Worm (Caenorhabditis elegans) whole organism, mixed stage, embryonic: Measurements from ENCODE around the gene C06C3.7.

ENCODE experiments used
- M03D4.4 ChIP-seq: sonication (generic microtip); optimal IDR thresholded peaks from 2 replicates; lab custom pipeline; 2017; ENCODE audit warnings: mild to moderate bottlenecking, missing genetic modification characterization, missing compliant biosample characterization
- blmp-1 ChIP-seq: fragments of 150-350 bp; optimal IDR thresholded peaks from 2 replicates; lab custom pipeline; 2014; ENCODE audit warnings: missing biosample characterization, missing genetic modification characterization
- ceh-83 ChIP-seq: fragments of 200-800 bp; sonication (Bioruptor generic); optimal IDR thresholded peaks from 2 replicates; lab custom pipeline; 2018; ENCODE audit warnings: mild to moderate bottlenecking, missing genetic modification characterization, missing compliant biosample characterization
- ces-1 ChIP-seq: fragments of 150-350 bp; optimal IDR thresholded peaks from 2 replicates; lab custom pipeline; 2014; ENCODE audit warnings: missing biosample characterization, missing genetic modification reagents, missing genetic modification characterization
- elt-1 ChIP-seq: sonication (generic microtip); optimal IDR thresholded peaks from 2 replicates; lab custom pipeline; 2017; ENCODE audit warnings: missing genetic modification characterization, mild to moderate bottlenecking, missing compliant biosample characterization, antibody characterized with exemption, moderate library complexity, borderline replicate concordance; ENCODE audit not compliant: insufficient read depth
- lin-13 ChIP-seq: fragments of 150-350 bp; optimal IDR thresholded peaks from 2 replicates; lab custom pipeline; 2014; ENCODE audit warnings: missing biosample characterization, missing genetic modification characterization
- mab-5 ChIP-seq: fragments of 150-350 bp; optimal IDR thresholded peaks from 2 replicates; lab custom pipeline; 2014; ENCODE audit warnings: missing biosample characterization, missing genetic modification characterization
- mep-1 ChIP-seq: fragments of 150-350 bp; optimal IDR thresholded peaks from 2 replicates; lab custom pipeline; 2017; ENCODE audit warnings: missing biosample characterization, missing genetic modification reagents, missing genetic modification characterization, inconsistent platforms
- nhr-237 ChIP-seq: fragments of 150-350 bp; optimal IDR thresholded peaks from 2 replicates; lab custom pipeline; 2014; ENCODE audit warnings: missing biosample characterization, missing genetic modification characterization
- nhr-76 ChIP-seq: sonication (generic microtip); optimal IDR thresholded peaks from 2 replicates; lab custom pipeline; 2017; ENCODE audit warnings: missing biosample characterization, missing genetic modification characterization
- pha-4 ChIP-seq: fragments of 150-350 bp; optimal IDR thresholded peaks from 2 replicates; lab custom pipeline; 2018; ENCODE audit warnings: missing biosample characterization, missing genetic modification reagents, missing genetic modification characterization
- snpc-4 ChIP-seq: fragments of 150-350 bp; optimal IDR thresholded peaks from 2 replicates; lab custom pipeline; 2014; ENCODE audit warnings: missing biosample characterization, missing genetic modification characterization
- unc-39 ChIP-seq: fragments of 150-350 bp; optimal IDR thresholded peaks from 2 replicates; lab custom pipeline; 2014; ENCODE audit warnings: missing biosample characterization, missing genetic modification characterization
- unc-62 ChIP-seq: fragments of 150-350 bp; optimal IDR thresholded peaks from 2 replicates; lab custom pipeline; 2014; ENCODE audit warnings: missing biosample characterization, missing genetic modification reagents, missing genetic modification characterization

DNA sequence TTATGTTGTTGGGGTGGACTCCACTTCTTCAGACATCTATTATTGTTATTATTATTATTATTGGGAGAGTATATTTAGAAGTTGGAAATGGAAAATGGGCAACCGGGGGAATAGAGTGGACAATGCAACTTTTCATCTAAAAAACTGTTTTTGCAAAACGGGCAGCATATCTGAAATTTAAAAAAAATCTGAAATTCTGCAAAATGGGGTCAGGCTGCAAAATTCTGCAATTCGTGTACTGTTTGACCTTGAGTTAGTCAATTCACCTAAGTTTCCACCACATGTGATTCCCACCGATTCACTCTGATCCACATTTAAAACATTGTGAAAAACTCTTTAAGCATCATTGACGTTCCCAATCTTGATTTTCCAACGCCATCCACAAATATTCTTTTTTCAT, 12.3 kb upstream of the C06C3.7 start, which contains the start of gene C06C3.4:
- TF ChIP-seq mab-5 (tag; lab: Kevin White, UChicago), result no peak
- TF ChIP-seq ces-1, result no peak
- TF ChIP-seq blmp-1 (tag; lab: Kevin White, UChicago), result no peak
- no peak for TF ChIP-seq pha-4 (tag; lab: Kevin White, UChicago)
- TF ChIP-seq M03D4.4 (tag; lab: Kevin White, UChicago), result no peak
- TF ChIP-seq snpc-4 (tag; lab: Kevin White, UChicago), result no peak
- TF ChIP-seq unc-39, result no peak
- TF ChIP-seq unc-62 (GFP tag; lab: Kevin White, UChicago), result no peak
- TF ChIP-seq elt-1 (tag; lab: Kevin White, UChicago), result no peak
- TF ChIP-seq mep-1 (tag; lab: Kevin White, UChicago), result no peak
- TF ChIP-seq lin-13, result no peak
- TF ChIP-seq ceh-83 (GFP tag; lab: Kevin White, UChicago), result no peak
- TF ChIP-seq nhr-237 (tag; lab: Kevin White, UChicago), result no peak
- TF ChIP-seq nhr-76 (tag; lab: Kevin White, UChicago), result no peak
